Worm (Caenorhabditis elegans) whole organism, midembryonic: Measurements from ENCODE around the gene luc-7L3.

Experiments
- T22C8.4 ChIP-seq: fragments of 200-800 bp; sonication (Bioruptor generic); IDR thresholded peaks from 2 replicates; pipeline ENCODE4 v1.3.6; 2022; ENCODE audit warnings: missing genetic modification characterization, missing compliant biosample characterization
- ztf-23 ChIP-seq: fragments of 200-800 bp; sonication (Bioruptor generic); IDR thresholded peaks from 2 replicates; pipeline ENCODE4 v1.3.6; 2022; ENCODE audit warnings: missing genetic modification reagents, missing genetic modification characterization, missing compliant biosample characterization

DNA sequence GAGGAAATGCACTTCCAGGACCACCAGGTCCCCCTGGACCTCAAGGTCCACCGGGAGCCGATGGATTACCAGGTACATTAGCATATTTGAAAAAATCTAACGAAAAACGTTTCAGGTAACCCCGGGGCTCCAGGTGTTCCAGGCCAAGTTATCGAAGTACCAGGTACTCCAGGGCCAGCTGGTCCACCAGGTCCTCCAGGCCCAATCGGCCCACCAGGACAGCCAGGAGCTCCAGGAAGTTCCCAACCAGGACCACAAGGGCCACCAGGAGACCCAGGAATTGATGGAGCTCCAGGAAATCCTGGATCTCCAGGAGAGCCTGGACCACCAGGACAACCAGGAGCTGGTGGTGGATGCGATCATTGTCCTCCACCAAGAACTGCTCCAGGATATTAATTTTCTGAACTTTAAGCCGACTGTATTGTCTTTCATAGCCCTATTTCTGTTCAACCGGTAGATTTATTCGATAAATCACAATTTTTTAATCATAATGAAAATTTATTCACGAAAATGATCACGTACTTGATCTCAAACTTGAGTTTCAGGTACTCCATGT is 7.6 kb upstream of the luc-7L3 start:
- TF ChIP-seq T22C8.4 (no peak), ztf-23 (GFP tag; lab: Robert Waterston, UW) (no peak)
